Worm (Caenorhabditis elegans) whole organism, L4 larva: ENCODE results near the gene clec-73.

Source experiments
- D1046.2 ChIP-seq: fragments of 200-800 bp; sonication (Bioruptor generic); IDR thresholded peaks from 2 replicates; pipeline ENCODE4 v1.3.6; 2022; ENCODE audit warnings: missing genetic modification characterization, missing compliant biosample characterization
- F26F4.8 ChIP-seq: fragments of 200-800 bp; sonication (Bioruptor generic); conservative IDR thresholded peaks from 2 replicates; pipeline ENCODE4 v1.3.6; 2022; ENCODE audit warnings: missing genetic modification characterization, missing compliant biosample characterization
- F37D6.2 ChIP-seq: sonication (generic microtip); optimal IDR thresholded peaks from 2 replicates; lab custom pipeline; 2016; ENCODE audit warnings: mild to moderate bottlenecking, missing genetic modification characterization, missing compliant biosample characterization
- R02D3.7 ChIP-seq: fragments of 150-350 bp; sonication (generic microtip); optimal IDR thresholded peaks from 3 replicates; lab custom pipeline; 2014; ENCODE audit warnings: missing biosample characterization, missing genetic modification characterization
- Y5F2A.4 ChIP-seq: fragments of 200-800 bp; sonication (Bioruptor generic); optimal IDR thresholded peaks from 2 replicates; lab custom pipeline; 2018; ENCODE audit warnings: mild to moderate bottlenecking, missing genetic modification characterization, missing compliant biosample characterization
- aha-1 ChIP-seq: fragments of 150-350 bp; peaks from one replicate; lab custom pipeline; 2014; ENCODE audit warnings: missing biosample characterization, missing genetic modification characterization
- arid-1 ChIP-seq: fragments of 200-800 bp; sonication (Bioruptor generic); conservative IDR thresholded peaks from 2 replicates; pipeline ENCODE4 v1.3.6; 2022; ENCODE audit warnings: missing genetic modification reagents, missing genetic modification characterization, missing compliant biosample characterization
- ceh-28 ChIP-seq: fragments of 150-350 bp; optimal IDR thresholded peaks from 2 replicates; lab custom pipeline; 2014; ENCODE audit warnings: missing biosample characterization, missing genetic modification reagents, missing genetic modification characterization
- ceh-44 ChIP-seq: fragments of 200-800 bp; sonication (Bioruptor generic); IDR thresholded peaks from 2 replicates; pipeline ENCODE4 v1.3.6; 2022; ENCODE audit warnings: missing genetic modification reagents, missing genetic modification characterization, missing compliant biosample characterization
- dmd-8 ChIP-seq: fragments of 200-800 bp; sonication (Bioruptor generic); IDR thresholded peaks from 2 replicates; pipeline ENCODE4 v1.3.6; 2022; ENCODE audit warnings: missing genetic modification characterization, missing compliant biosample characterization
- lin-1 ChIP-seq: fragments of 200-800 bp; sonication (Bioruptor generic); IDR thresholded peaks from 2 replicates; pipeline ENCODE4 v1.3.6; 2022; ENCODE audit warnings: missing genetic modification reagents, missing genetic modification characterization, missing compliant biosample characterization
- lin-13 ChIP-seq: fragments of 150-350 bp; optimal IDR thresholded peaks from 2 replicates; lab custom pipeline; 2014; ENCODE audit warnings: missing biosample characterization, missing genetic modification reagents, missing genetic modification characterization
- mxl-3 ChIP-seq: fragments of 200-800 bp; sonication (Bioruptor generic); optimal IDR thresholded peaks from 2 replicates; lab custom pipeline; 2018; ENCODE audit warnings: mild to moderate bottlenecking, missing genetic modification characterization, missing compliant biosample characterization
- php-3 ChIP-seq: fragments of 200-800 bp; sonication (Bioruptor generic); IDR thresholded peaks from 2 replicates; pipeline ENCODE4 v1.3.6; 2022; ENCODE audit warnings: missing genetic modification reagents, missing genetic modification characterization, missing compliant biosample characterization
- pqm-1 ChIP-seq: sonication (generic microtip); optimal IDR thresholded peaks from 2 replicates; lab custom pipeline; 2017; ENCODE audit warnings: missing biosample characterization, missing genetic modification characterization
- saeg-2 ChIP-seq: fragments of 200-800 bp; sonication (Bioruptor generic); IDR thresholded peaks from 2 replicates; pipeline ENCODE4 v1.3.6; 2022; ENCODE audit warnings: missing genetic modification reagents, missing genetic modification characterization, missing compliant biosample characterization
- skn-1 ChIP-seq: fragments of 150-350 bp; optimal IDR thresholded peaks from 2 replicates; lab custom pipeline; 2014; ENCODE audit warnings: missing biosample characterization, missing genetic modification characterization
- zip-2 ChIP-seq: fragments of 150-350 bp; optimal IDR thresholded peaks from 2 replicates; lab custom pipeline; 2014; ENCODE audit warnings: missing biosample characterization, missing genetic modification characterization

The clec-73 gene

DNA sequence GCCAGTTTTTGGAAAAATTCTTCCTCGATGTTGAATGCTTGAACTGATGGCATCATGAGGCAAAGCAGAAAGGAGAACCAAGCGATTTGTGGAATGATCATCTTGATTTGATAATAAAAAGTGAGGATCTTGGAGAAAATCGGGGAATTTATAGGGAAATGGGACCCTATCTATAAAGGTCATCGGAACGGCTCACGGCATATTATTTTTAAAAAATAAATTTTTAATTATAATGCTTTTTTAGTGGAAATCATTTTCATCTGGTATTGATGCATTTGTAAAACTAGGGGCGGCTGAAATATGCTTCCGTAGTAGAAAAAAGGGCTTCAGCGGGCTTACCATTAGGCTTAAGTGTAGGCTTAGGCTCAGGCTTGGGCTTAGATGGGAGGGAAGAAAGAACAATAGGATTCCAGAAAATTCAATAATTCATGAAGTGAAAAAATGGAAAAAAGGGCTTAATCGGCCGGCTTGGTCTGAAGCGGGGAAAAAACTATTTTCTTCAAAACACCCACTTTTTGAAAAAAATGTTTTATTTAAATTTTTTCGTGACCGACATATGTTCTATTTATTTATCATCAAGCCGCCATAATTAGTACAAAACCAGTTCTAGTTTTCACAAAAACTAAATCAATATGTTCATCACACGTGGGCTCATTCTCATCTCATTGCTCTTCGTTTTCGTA, 48.3 kb downstream of the clec-73 start, which contains the start of the genes F56D6.22 and F56D6.12:
F56D6.22 (minus strand) TSS at position 101 of the 683 bp plus-strand sequence.
F56D6.12 (plus strand) TSS at position 633 of the 683 bp plus-strand sequence.
- TF ChIP-seq ceh-28, result no peak
- TF ChIP-seq dmd-8, result no peak
- no peak for TF ChIP-seq R02D3.7 (tag; lab: Kevin White, UChicago)
- TF ChIP-seq saeg-2 (GFP tag; lab: Robert Waterston, UW), result no peak
- TF ChIP-seq ceh-44 (GFP tag; lab: Robert Waterston, UW), result no peak
- no peak for TF ChIP-seq F37D6.2 (tag; lab: Kevin White, UChicago)
- no peak for TF ChIP-seq aha-1 (tag; lab: Kevin White, UChicago)

DNA sequence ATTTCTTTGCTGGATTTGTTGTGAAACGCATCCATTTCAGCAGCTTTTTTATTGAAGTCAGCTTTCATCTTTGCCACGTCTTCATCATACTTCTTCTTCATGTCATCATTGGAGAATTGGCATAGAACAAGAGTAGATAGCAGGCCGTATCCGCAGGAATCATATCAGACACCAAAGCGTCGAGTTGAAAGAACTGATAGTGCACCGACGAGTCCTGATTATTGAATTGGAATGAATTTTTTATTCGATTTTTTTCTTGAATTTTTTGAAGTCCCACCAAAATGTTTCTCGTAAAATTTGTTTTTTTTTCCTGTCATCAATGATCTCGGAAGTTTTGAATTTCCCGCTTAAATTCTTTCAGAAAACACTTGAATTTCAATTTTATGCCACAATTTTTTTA, 49.6 kb downstream of the clec-73 start, which contains the start of gene F56D6.11:
F56D6.11 (minus strand) TSS at position 101 of the 400 bp plus-strand sequence.
- TF ChIP-seq D1046.2, result no peak
- TF ChIP-seq arid-1 (GFP tag; lab: Robert Waterston, UW), result no peak
- TF ChIP-seq pqm-1, result no peak
- no peak for TF ChIP-seq zip-2 (tag; lab: Kevin White, UChicago)

DNA sequence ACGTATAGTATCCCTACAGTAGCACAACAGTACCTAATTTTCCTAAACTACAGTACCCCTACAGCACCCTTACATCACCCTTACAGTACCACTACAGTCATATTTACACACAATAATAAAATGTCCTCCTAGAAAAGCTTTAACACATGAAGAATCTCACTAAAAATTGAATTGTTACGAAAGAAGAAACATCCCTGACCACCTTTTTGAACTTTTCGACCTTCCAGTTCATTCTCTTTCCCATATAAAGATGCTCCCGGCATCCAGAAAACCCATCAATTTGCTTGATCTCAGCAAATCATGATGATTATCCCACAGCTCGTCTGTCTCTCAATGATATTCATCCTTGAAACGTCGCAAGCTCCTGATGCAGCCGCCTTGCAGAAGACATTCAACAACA, 51.4 kb downstream of the clec-73 start, which contains the start of gene F56D6.21:
F56D6.21 (plus strand) TSS at position 301 of the 400 bp plus-strand sequence.
- TF ChIP-seq mxl-3 (GFP tag; lab: Kevin White, UChicago) (no peak), D1046.2 (no peak), Y5F2A.4 (GFP tag; lab: Kevin White, UChicago) (no peak), F26F4.8 (GFP tag; lab: Robert Waterston, UW) (no peak), php-3 (no peak), lin-13 (GFP tag; lab: Kevin White, UChicago) (no peak), skn-1 (no peak), lin-1 (GFP tag; lab: Robert Waterston, UW) (no peak)
